Worm (Caenorhabditis elegans) whole organism, L4 larva: ENCODE measurements around the gene sre-30.

Experiments used
- F44E2.7 ChIP-seq: fragments of 200-800 bp; sonication (Bioruptor generic); IDR thresholded peaks from 2 replicates; pipeline ENCODE4 v2.1.2; 2022; ENCODE audit warnings: missing genetic modification characterization, missing compliant biosample characterization
- ZK546.5 ChIP-seq, 2 experiments: sonication (generic microtip); optimal IDR thresholded peaks; 2 replicates each; lab custom pipeline; 2017; ENCODE audit warnings: missing biosample characterization in 2 of 2, missing genetic modification characterization in 2 of 2
- daf-12 ChIP-seq: fragments of 150-350 bp; optimal IDR thresholded peaks from 2 replicates; lab custom pipeline; 2014; ENCODE audit warnings: missing biosample characterization, missing genetic modification reagents, missing genetic modification characterization
- lin-1 ChIP-seq: fragments of 200-800 bp; sonication (Bioruptor generic); IDR thresholded peaks from 2 replicates; pipeline ENCODE4 v1.3.6; 2022; ENCODE audit warnings: missing genetic modification reagents, missing genetic modification characterization, missing compliant biosample characterization
- nhr-76 ChIP-seq: fragments of 150-350 bp; optimal IDR thresholded peaks from 2 replicates; lab custom pipeline; 2014; ENCODE audit warnings: missing biosample characterization, missing genetic modification characterization
- nhr-77 ChIP-seq: fragments of 150-350 bp; optimal IDR thresholded peaks from 2 replicates; lab custom pipeline; 2014; ENCODE audit warnings: missing biosample characterization, missing genetic modification characterization
- pha-4 ChIP-seq, 2 experiments: fragments of 150-350 bp in 1 of 2; fragments of 200-800 bp in 1 of 2; sonication (Bioruptor generic) in 1 of 2; IDR thresholded peaks in 1 of 2; optimal IDR thresholded peaks in 1 of 2; 2 replicates each; pipeline versions ENCODE4 v1.3.6 to Lab custom; 2014 to 2022; ENCODE audit warnings: missing genetic modification characterization in 2 of 2, missing genetic modification reagents in 2 of 2, missing biosample characterization in 1 of 2, missing compliant biosample characterization in 1 of 2
- saeg-2 ChIP-seq: fragments of 200-800 bp; sonication (Bioruptor generic); IDR thresholded peaks from 2 replicates; pipeline ENCODE4 v1.3.6; 2022; ENCODE audit warnings: missing genetic modification reagents, missing genetic modification characterization, missing compliant biosample characterization
- unc-62 ChIP-seq, 3 experiments: fragments of 150-350 bp in 1 of 3; sonication (generic microtip); optimal IDR thresholded peaks in 2 of 3; peaks in 1 of 3; 1 replicate in 1 of 3; 2 replicates in 2 of 3; lab custom pipeline; 2014 to 2017; ENCODE audit warnings: missing biosample characterization in 3 of 3, missing genetic modification characterization in 3 of 3, missing genetic modification reagents in 3 of 3, missing genotype in 1 of 3
- zag-1 ChIP-seq: fragments of 150-350 bp; optimal IDR thresholded peaks from 2 replicates; lab custom pipeline; 2014; ENCODE audit warnings: missing biosample characterization, missing genetic modification characterization

DNA sequence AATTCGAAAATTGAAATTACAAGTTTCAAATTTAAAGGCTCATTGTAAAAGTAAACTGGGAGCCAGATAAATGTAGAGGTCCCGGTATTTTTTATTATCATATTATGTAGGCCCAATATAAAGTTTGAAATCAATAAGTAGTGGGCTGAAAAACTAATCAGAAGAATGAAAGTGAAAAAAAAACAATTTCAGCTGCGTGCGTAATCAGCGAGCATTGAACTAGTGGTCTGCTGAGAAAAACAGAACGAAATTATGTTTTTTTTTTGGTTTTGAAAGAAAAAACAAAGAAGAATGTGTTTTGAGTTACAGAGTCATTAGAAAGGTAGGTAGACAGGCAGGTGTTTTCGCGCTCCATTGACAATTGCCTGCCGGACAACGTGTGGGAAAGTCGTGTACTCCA, 2.4 kb upstream of the sre-30 start, which contains the start of gene sre-31:
- TF ChIP-seq F44E2.7 (GFP tag; lab: Robert Waterston, UW), result no peak
- no peak for TF ChIP-seq saeg-2
- TF ChIP-seq ZK546.5 (tag; optimal IDR thresholded peaks at IDR 0.05; lab: Kevin White, UChicago), result no peak
- TF ChIP-seq unc-62 (GFP tag; optimal IDR thresholded peaks at IDR 0.05 in 1 of 2; lab: Kevin White, UChicago), result no peak
- TF ChIP-seq unc-62 (tag; optimal IDR thresholded peaks at IDR 0.05; lab: Kevin White, UChicago), result no peak
- TF ChIP-seq zag-1 (tag; lab: Kevin White, UChicago), result no peak
- no peak for TF ChIP-seq nhr-76 (tag; lab: Kevin White, UChicago)
- TF ChIP-seq lin-1 (GFP tag; lab: Robert Waterston, UW), result no peak
- no peak for TF ChIP-seq nhr-77 (tag; lab: Kevin White, UChicago)
- TF ChIP-seq pha-4 (GFP tag; IDR thresholded peaks at IDR 0.05; lab: Robert Waterston, UW), result no peak
- no peak for TF ChIP-seq pha-4 (tag; optimal IDR thresholded peaks at IDR 0.05; lab: Kevin White, UChicago)
- no peak for TF ChIP-seq daf-12 (tag; lab: Kevin White, UChicago)
